Worm (Caenorhabditis elegans) whole organism, young adult: ENCODE data around the gene mex-6.

Experiments
- C17E4.6 ChIP-seq: fragments of 200-800 bp; sonication (Bioruptor generic); IDR thresholded peaks from 2 replicates; pipeline ENCODE4 v1.3.6; 2022; ENCODE audit warnings: missing genetic modification reagents, missing genetic modification characterization, missing compliant biosample characterization
- D2030.7 ChIP-seq: fragments of 200-800 bp; sonication (Bioruptor generic); IDR thresholded peaks from 2 replicates; pipeline ENCODE4 v1.3.6; 2022; ENCODE audit warnings: missing genetic modification reagents, missing genetic modification characterization, missing compliant biosample characterization
- F22D6.2 ChIP-seq: sonication (generic microtip); optimal IDR thresholded peaks from 2 replicates; lab custom pipeline; 2016; ENCODE audit warnings: mild to moderate bottlenecking, missing genetic modification characterization, missing compliant biosample characterization
- F52B5.7 ChIP-seq: sonication (generic microtip); optimal IDR thresholded peaks from 2 replicates; lab custom pipeline; 2016; ENCODE audit warnings: mild to moderate bottlenecking, missing genetic modification characterization, missing compliant biosample characterization
- Y56A3A.18 ChIP-seq: fragments of 200-800 bp; sonication (Bioruptor generic); IDR thresholded peaks from 2 replicates; pipeline ENCODE4 v1.3.6; 2022; ENCODE audit warnings: missing genetic modification reagents, missing genetic modification characterization, missing compliant biosample characterization
- ama-1 ChIP-seq, 3 experiments: fragments of 150-350 bp in 1 of 3; sonication (generic microtip) in 2 of 3; optimal IDR thresholded peaks; 2 replicates each; lab custom pipeline; 2014 to 2018; ENCODE audit warnings: missing biosample characterization in 2 of 3, missing genetic modification characterization in 2 of 3, missing genetic modification reagents in 2 of 3
- aptf-3 ChIP-seq: fragments of 200-800 bp; sonication (Bioruptor generic); IDR thresholded peaks from 2 replicates; pipeline ENCODE4 v1.3.6; 2022; ENCODE audit warnings: missing genetic modification characterization, missing compliant biosample characterization
- atf-7 ChIP-seq: sonication (generic microtip); optimal IDR thresholded peaks from 2 replicates; lab custom pipeline; 2017; ENCODE audit warnings: mild to moderate bottlenecking, missing genetic modification characterization, missing compliant biosample characterization
- attf-3 ChIP-seq: fragments of 200-800 bp; sonication (Bioruptor generic); conservative IDR thresholded peaks from 2 replicates; pipeline ENCODE4 v1.3.6; 2022; ENCODE audit warnings: missing genetic modification reagents, missing genetic modification characterization, missing compliant biosample characterization
- bed-2 ChIP-seq: fragments of 200-800 bp; sonication (Bioruptor generic); IDR thresholded peaks from 2 replicates; pipeline ENCODE4 v1.3.6; 2022; ENCODE audit warnings: missing genetic modification reagents, missing genetic modification characterization, missing compliant biosample characterization
- dox-1 ChIP-seq: fragments of 200-800 bp; sonication (Bioruptor generic); IDR thresholded peaks from 2 replicates; pipeline ENCODE4 v1.3.6; 2022; ENCODE audit warnings: missing genetic modification reagents, missing genetic modification characterization, missing compliant biosample characterization
- dpl-1 ChIP-seq: fragments of 150-350 bp; optimal IDR thresholded peaks from 2 replicates; lab custom pipeline; 2014; ENCODE audit warnings: missing biosample characterization, missing genetic modification reagents, missing genetic modification characterization
- ets-4 ChIP-seq: fragments of 200-800 bp; sonication (Bioruptor generic); optimal IDR thresholded peaks from 2 replicates; lab custom pipeline; 2018; ENCODE audit warnings: mild to moderate bottlenecking, missing genetic modification characterization, missing compliant biosample characterization
- fkh-3 ChIP-seq: sonication (generic microtip); optimal IDR thresholded peaks from 2 replicates; lab custom pipeline; 2016; ENCODE audit warnings: mild to moderate bottlenecking, missing genetic modification characterization, missing compliant biosample characterization
- him-1 ChIP-seq: sonication (generic microtip); optimal IDR thresholded peaks from 2 replicates; lab custom pipeline; 2016; ENCODE audit warnings: missing genotype, missing genetic modification reagents, missing genetic modification characterization, missing compliant biosample characterization
- lsy-27 ChIP-seq: sonication (generic microtip); optimal IDR thresholded peaks from 2 replicates; lab custom pipeline; 2017; ENCODE audit warnings: missing genetic modification characterization, mild to moderate bottlenecking, missing compliant biosample characterization, antibody characterized with exemption, missing genotype, borderline replicate concordance; ENCODE audit not compliant: insufficient read depth
- madf-8 ChIP-seq: fragments of 200-800 bp; sonication (Bioruptor generic); conservative IDR thresholded peaks from 2 replicates; pipeline ENCODE4 v1.3.6; 2022; ENCODE audit warnings: missing genetic modification reagents, missing genetic modification characterization, missing compliant biosample characterization
- mcd-1 ChIP-seq: fragments of 200-800 bp; sonication (Bioruptor generic); IDR thresholded peaks from 2 replicates; pipeline ENCODE4 v1.3.6; 2022; ENCODE audit warnings: missing genetic modification reagents, missing genetic modification characterization, missing compliant biosample characterization
- nfyb-1 ChIP-seq: fragments of 200-800 bp; sonication (Bioruptor generic); IDR thresholded peaks from 2 replicates; pipeline ENCODE4 v1.3.6; 2022; ENCODE audit warnings: missing genetic modification reagents, missing genetic modification characterization, missing compliant biosample characterization
- nhr-27 ChIP-seq: fragments of 200-800 bp; sonication (Bioruptor generic); optimal IDR thresholded peaks from 2 replicates; lab custom pipeline; 2018; ENCODE audit warnings: mild to moderate bottlenecking, missing genetic modification characterization, moderate library complexity, missing compliant biosample characterization
- pha-4 ChIP-seq: fragments of 150-350 bp; sonication (generic microtip); optimal IDR thresholded peaks from 2 replicates; lab custom pipeline; 2014; ENCODE audit warnings: missing biosample characterization, missing genetic modification reagents, missing genetic modification characterization
- rpc-1 ChIP-seq, 2 experiments: fragments of 150-350 bp in 1 of 2; sonication (generic microtip) in 1 of 2; optimal IDR thresholded peaks; 2 replicates each; lab custom pipeline; 2014 to 2018; ENCODE audit warnings: missing biosample characterization in 1 of 2, missing genetic modification characterization in 1 of 2, missing genetic modification reagents in 1 of 2, missing genotype in 1 of 2
- sea-2 ChIP-seq: fragments of 200-800 bp; sonication (Bioruptor generic); IDR thresholded peaks from 2 replicates; pipeline ENCODE4 v1.3.6; 2022; ENCODE audit warnings: missing genetic modification characterization, missing compliant biosample characterization
- snpc-1.3 ChIP-seq: sonication (generic microtip); optimal IDR thresholded peaks from 2 replicates; lab custom pipeline; 2017; ENCODE audit warnings: missing genetic modification characterization, mild to moderate bottlenecking, missing compliant biosample characterization, antibody characterized with exemption, moderate library complexity, missing genotype, missing genetic modification reagents; ENCODE audit not compliant: insufficient read depth
- snpc-3.4 ChIP-seq: sonication (generic microtip); optimal IDR thresholded peaks from 2 replicates; lab custom pipeline; 2017; ENCODE audit warnings: missing genetic modification characterization, mild to moderate bottlenecking, missing compliant biosample characterization, antibody characterized with exemption, moderate library complexity, missing genotype, missing genetic modification reagents
- unc-130 ChIP-seq: sonication (generic microtip); optimal IDR thresholded peaks from 2 replicates; lab custom pipeline; 2016; ENCODE audit warnings: missing genetic modification reagents, missing genetic modification characterization, missing compliant biosample characterization
- unc-62 ChIP-seq: fragments of 150-350 bp; optimal IDR thresholded peaks from 2 replicates; lab custom pipeline; 2014; ENCODE audit warnings: missing biosample characterization, missing genetic modification reagents, missing genetic modification characterization
- zfh-2 ChIP-seq: fragments of 200-800 bp; sonication (Bioruptor generic); conservative IDR thresholded peaks from 2 replicates; pipeline ENCODE4 v1.3.6; 2022; ENCODE audit warnings: missing genetic modification reagents, missing genetic modification characterization, missing compliant biosample characterization
- zim-3 ChIP-seq: sonication (generic microtip); optimal IDR thresholded peaks from 2 replicates; lab custom pipeline; 2017; ENCODE audit warnings: mild to moderate bottlenecking, missing genetic modification characterization, moderate library complexity, missing compliant biosample characterization
- ztf-26 ChIP-seq: sonication (generic microtip); optimal IDR thresholded peaks from 2 replicates; lab custom pipeline; 2017; ENCODE audit warnings: missing genetic modification characterization, missing compliant biosample characterization
- ztf-3 ChIP-seq: fragments of 200-800 bp; sonication (Bioruptor generic); optimal IDR thresholded peaks from 2 replicates; lab custom pipeline; 2018; ENCODE audit warnings: mild to moderate bottlenecking, missing genetic modification characterization, missing compliant biosample characterization

Gene mex-6

DNA sequence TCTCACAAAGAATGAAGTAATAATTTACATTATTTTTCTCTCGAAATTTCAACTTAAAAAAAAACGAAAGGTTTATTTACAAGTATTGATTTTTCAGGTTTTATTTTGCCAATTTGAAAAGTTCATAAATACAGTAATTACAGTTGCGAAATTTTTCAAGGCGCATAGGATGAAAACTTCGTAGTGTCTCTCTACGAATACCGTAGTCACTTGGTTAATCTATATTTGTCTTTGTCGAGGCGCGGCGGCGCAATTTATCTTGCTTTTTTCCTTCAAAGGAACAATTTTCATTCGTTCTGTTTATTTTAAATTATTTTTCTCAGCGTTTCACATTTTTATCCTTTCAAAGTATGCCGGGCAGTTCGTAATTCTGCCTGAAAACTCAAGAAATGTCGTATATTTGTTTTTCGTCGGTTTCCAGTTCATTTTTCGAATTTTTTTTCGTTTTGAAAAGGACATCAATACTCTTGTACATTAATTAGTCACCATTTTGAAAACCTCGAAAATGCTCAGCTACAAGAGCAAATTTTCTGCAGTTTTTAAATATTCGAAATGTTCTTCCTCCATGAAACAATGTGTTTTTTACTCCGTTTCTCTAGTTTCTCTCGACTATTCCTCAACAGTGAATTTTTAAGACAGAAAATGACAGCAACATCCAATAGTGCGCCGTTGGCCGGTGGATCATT is at the start of gene mex-6 (continued):
- peak; percentile 58 for TF ChIP-seq snpc-3.4 (tag; lab: Kevin White, UChicago)
- no peak for TF ChIP-seq ets-4
- TF ChIP-seq dpl-1 (GFP tag; lab: Kevin White, UChicago): peak; percentile 70
- peak; percentile 45; the same call in 1 of the 2 replicates for TF ChIP-seq attf-3 (GFP tag; lab: Robert Waterston, UW)
- TF ChIP-seq zfh-2: no peak
- no peak for TF ChIP-seq Y56A3A.18 (GFP tag; lab: Robert Waterston, UW)
- TF ChIP-seq madf-8 (GFP tag; lab: Robert Waterston, UW): peak; percentile 92
- no peak for TF ChIP-seq ztf-26 (tag; lab: Kevin White, UChicago)

DNA sequence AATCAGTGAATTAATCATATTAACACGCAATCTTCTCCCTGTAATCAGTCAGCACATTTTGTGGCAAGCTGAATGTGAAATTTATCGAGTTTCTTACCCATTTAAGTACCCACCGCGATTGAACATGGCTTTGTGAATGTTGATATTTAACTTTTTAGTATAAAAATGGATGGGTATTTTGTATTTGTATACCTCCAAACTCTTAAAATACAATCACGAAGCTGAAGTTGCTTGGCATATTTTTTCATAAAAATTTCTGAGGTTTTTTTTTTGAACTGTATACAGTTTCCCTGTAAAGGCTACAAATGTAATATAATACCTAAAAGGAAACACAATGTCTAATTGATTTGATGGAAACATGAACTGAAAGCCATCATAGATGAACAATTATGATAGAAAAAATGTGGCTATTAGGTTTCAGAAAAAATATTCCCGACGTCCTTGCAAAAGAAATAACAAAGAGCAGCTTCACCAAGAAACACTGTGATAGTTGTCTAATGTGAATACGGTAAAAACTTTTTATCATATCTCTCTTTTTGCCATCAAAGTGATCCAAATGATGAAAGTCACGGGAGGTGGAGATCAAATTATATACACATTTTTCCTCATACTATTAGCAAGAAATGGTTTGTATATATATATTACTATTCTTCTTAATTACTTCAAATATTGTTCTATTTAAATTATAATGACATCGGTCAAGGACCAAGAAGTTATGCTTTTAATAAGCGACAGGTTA is 49.4 kb upstream of the mex-6 start, which contains the start of the genes chil-25 and chil-26:
chil-25 (minus strand) TSS at position 101 of the 739 bp plus-strand sequence.
chil-26 (plus strand) TSS at position 689 of the 739 bp plus-strand sequence.
- TF ChIP-seq madf-8 (GFP tag; lab: Robert Waterston, UW) (no peak), ama-1 (optimal IDR thresholded peaks at IDR 0.05; lab: Kevin White, UChicago) (no peak), ama-1 (GFP tag; optimal IDR thresholded peaks at IDR 0.05; lab: Kevin White, UChicago) (no peak), aptf-3 (GFP tag; lab: Robert Waterston, UW) (no peak), sea-2 (GFP tag; lab: Robert Waterston, UW) (no peak), atf-7 (tag; lab: Kevin White, UChicago) (no peak)

DNA sequence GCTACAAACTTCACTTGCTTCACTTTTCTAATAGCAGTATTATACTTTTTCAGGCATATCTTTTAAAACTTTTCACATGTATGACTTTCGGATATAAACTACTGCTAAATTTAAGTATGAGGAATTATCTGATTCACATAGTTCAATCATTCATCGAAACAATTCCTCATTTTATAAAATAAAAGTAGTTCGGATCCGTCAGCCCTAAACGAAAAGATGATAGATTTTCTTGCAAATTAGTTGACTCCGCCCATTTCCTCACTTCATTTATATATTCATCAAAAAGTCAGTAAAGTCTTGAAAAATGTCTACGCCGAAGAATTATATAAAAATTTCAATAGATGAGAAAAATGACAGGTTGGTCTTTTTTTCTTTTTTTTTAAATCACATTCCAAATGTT is 46.4 kb upstream of the mex-6 start, which contains the start of gene chil-27:
chil-27 (plus strand) TSS at position 301 of the 400 bp plus-strand sequence.
- TF ChIP-seq bed-2 (GFP tag; lab: Robert Waterston, UW) (no peak), ama-1 (optimal IDR thresholded peaks at IDR 0.05; lab: Kevin White, UChicago) (no peak), ama-1 (GFP tag; optimal IDR thresholded peaks at IDR 0.05; lab: Kevin White, UChicago) (no peak), lsy-27 (tag; lab: Kevin White, UChicago) (no peak), C17E4.6 (no peak)
- TF ChIP-seq, all 124 proteins: peak for 0

DNA sequence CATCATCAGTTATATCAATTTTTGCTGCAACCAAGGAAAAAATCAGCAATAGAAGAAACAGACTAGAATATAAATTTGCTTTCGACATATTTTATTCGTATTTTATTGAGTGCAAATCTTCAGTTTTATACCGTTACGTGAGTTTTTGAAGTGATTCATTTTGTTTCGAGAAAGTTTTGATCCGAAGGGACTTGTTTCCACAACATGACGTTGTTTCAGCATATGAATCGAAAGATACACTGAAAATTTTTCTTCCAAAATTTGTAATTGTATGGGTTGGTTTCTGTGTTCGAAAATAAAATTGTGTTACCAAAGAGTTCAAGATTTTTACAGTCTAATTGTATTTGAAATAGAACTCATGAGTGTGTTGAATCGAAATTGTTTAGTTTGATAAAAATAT is 44.0 kb upstream of the mex-6 start, which contains the start of gene T19H5.7:
T19H5.7 (minus strand) TSS at position 101 of the 400 bp plus-strand sequence.
- TF ChIP-seq fkh-3 (no peak), D2030.7 (GFP tag; lab: Robert Waterston, UW) (no peak), snpc-1.3 (tag; lab: Kevin White, UChicago) (no peak), dox-1 (no peak), mcd-1 (GFP tag; lab: Robert Waterston, UW) (no peak), F52B5.7 (tag; lab: Kevin White, UChicago) (no peak), ztf-26 (tag; lab: Kevin White, UChicago) (no peak), nhr-27 (tag; lab: Kevin White, UChicago) (no peak), pha-4 (tag; lab: Kevin White, UChicago) (no peak), him-1 (tag; lab: Kevin White, UChicago) (no peak), F22D6.2 (no peak), unc-130 (GFP tag; lab: Kevin White, UChicago) (no peak), rpc-1 (optimal IDR thresholded peaks at IDR 0.05; lab: Kevin White, UChicago) (no peak), rpc-1 (tag; optimal IDR thresholded peaks at IDR 0.05; lab: Kevin White, UChicago) (no peak), ztf-3 (no peak), nfyb-1 (no peak), Y56A3A.18 (GFP tag; lab: Robert Waterston, UW) (no peak), zim-3 (tag; lab: Kevin White, UChicago) (no peak), unc-62 (GFP tag; lab: Kevin White, UChicago) (no peak)
